Worm (Caenorhabditis elegans) whole organism, L3 larva: ENCODE data around the gene R01E6.2.

Experiments used
- ZK546.5 ChIP-seq: sonication (generic microtip); optimal IDR thresholded peaks from 2 replicates; lab custom pipeline; 2017; ENCODE audit warnings: missing biosample characterization, missing genetic modification characterization
- ama-1 ChIP-seq: fragments of 150-350 bp; optimal IDR thresholded peaks from 2 replicates; lab custom pipeline; 2018
- fkh-10 ChIP-seq: sonication (generic microtip); optimal IDR thresholded peaks from 2 replicates; lab custom pipeline; 2017; ENCODE audit warnings: missing biosample characterization, missing genetic modification reagents, missing genetic modification characterization
- nhr-11 ChIP-seq: fragments of 150-350 bp; optimal IDR thresholded peaks from 2 replicates; lab custom pipeline; 2014; ENCODE audit warnings: missing biosample characterization, missing genetic modification characterization
- nhr-12 ChIP-seq: fragments of 150-350 bp; optimal IDR thresholded peaks from 2 replicates; lab custom pipeline; 2014; ENCODE audit warnings: missing biosample characterization, missing genetic modification characterization
- nhr-28 ChIP-seq: fragments of 150-350 bp; optimal IDR thresholded peaks from 2 replicates; lab custom pipeline; 2014; ENCODE audit warnings: missing biosample characterization, missing genetic modification characterization
- snpc-4 ChIP-seq: fragments of 150-350 bp; optimal IDR thresholded peaks from 2 replicates; lab custom pipeline; 2014; ENCODE audit warnings: missing biosample characterization, missing genetic modification characterization
- unc-39 ChIP-seq: sonication (generic microtip); optimal IDR thresholded peaks from 4 replicates; lab custom pipeline; 2017; ENCODE audit warnings: missing biosample characterization, missing genetic modification characterization

DNA sequence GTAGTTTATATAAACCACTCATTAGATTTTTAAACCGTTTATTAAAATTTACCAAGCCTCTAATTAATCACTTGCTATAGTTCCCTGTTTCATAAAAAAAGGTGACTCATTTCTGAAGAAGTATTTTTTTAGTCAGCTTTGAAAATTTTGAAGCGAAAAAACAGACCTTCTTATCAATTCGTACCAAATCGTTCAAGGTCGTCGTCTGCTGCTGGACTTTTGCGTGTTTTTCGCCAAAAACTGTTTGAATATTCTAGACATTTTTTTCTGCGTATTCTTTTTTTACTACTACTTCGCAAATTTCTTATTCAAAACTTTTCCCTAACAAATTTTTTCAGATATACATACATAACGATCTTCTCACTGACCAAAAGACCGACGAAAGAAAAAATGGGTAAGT lies 24.1 kb downstream of the R01E6.2 start, which contains the start of gene cah-4:
- TF ChIP-seq nhr-11 (tag; lab: Kevin White, UChicago) = no peak
- no peak for TF ChIP-seq nhr-12
- TF ChIP-seq nhr-28 (tag; lab: Kevin White, UChicago) = no peak
- no peak for TF ChIP-seq unc-39 (tag; lab: Kevin White, UChicago)
- TF ChIP-seq snpc-4 = no peak
- TF ChIP-seq ZK546.5 (tag; lab: Kevin White, UChicago) = no peak
- TF ChIP-seq fkh-10 (GFP tag; lab: Kevin White, UChicago) = no peak
- peak; percentile 94 for TF ChIP-seq ama-1 (lab: Kevin White, UChicago)
